Fruit fly (Drosophila melanogaster): ENCODE results near the gene CG13737.

CG13737 gene

dm6 chr3L:13925117-13925726 is 46.4 kb downstream of the CG13737 start, which contains the start of gene Rgl (continued):
- TF ChIP-seq nom (GFP tag; optimal IDR thresholded peaks at IDR 0.05) (peak; percentile 72), Awh (GFP tag; IDR thresholded peaks at IDR 0.05) (0 out of 2 replicates have a peak, but pooled peaks have one; percentile 24), CG9932 (GFP tag; IDR thresholded peaks at IDR 0.05) (0 out of 2 replicates have a peak, but pooled peaks have one; percentile 15), CrebB (tag; optimal IDR thresholded peaks at IDR 0.05) (peak; percentile 1), Med (GFP tag) (peak; percentile 84), toy (GFP tag; IDR thresholded peaks at IDR 0.05) (no peak), sens (GFP tag) (peak; percentile 65), br (optimal IDR thresholded peaks at IDR 0.05) (no peak), vvl (GFP tag; IDR thresholded peaks at IDR 0.05) (peak; percentile 60; the same call in 1 of the 2 replicates), esg (GFP tag; conservative IDR thresholded peaks at IDR 0.05) (no peak), her (GFP tag; optimal IDR thresholded peaks at IDR 0.05) (no peak), dpn (GFP tag; optimal IDR thresholded peaks at IDR 0.05) (no peak), usp (GFP tag; optimal IDR thresholded peaks at IDR 0.05) (no peak), CG4360 (GFP tag; IDR thresholded peaks at IDR 0.05) (peak; percentile 93), CG4707 (GFP tag; optimal IDR thresholded peaks at IDR 0.05) (peak; percentile 93), CG12744 (GFP tag; optimal IDR thresholded peaks at IDR 0.05) (no peak), D19B (GFP tag; optimal IDR thresholded peaks at IDR 0.05) (no peak), CG6854 (GFP tag; optimal IDR thresholded peaks at IDR 0.05) (no peak), CG2116 (GFP tag; optimal IDR thresholded peaks at IDR 0.05) (no peak), chm (GFP tag; IDR thresholded peaks at IDR 0.05) (peak; percentile 12; the same call in 1 of the 2 replicates), sd (tag; optimal IDR thresholded peaks at IDR 0.05) (peak; percentile 30), onecut (GFP tag; IDR thresholded peaks at IDR 0.05) (0 out of 2 replicates have a peak, but pooled peaks have one; percentile 11), Max (GFP tag; optimal IDR thresholded peaks at IDR 0.05) (no peak), CG13123 (GFP tag; optimal IDR thresholded peaks at IDR 0.05) (no peak), Camta (GFP tag; optimal IDR thresholded peaks at IDR 0.05) (no peak), gce (GFP tag; IDR thresholded peaks at IDR 0.05) (peak; percentile 49; the same call in 1 of the 3 replicates), CG17829 (tag; optimal IDR thresholded peaks at IDR 0.05) (peak; percentile 3), CG31365 (tag; optimal IDR thresholded peaks at IDR 0.05) (no peak), Atf6 (GFP tag; IDR thresholded peaks at IDR 0.05) (0 out of 2 replicates have a peak, but pooled peaks have one; percentile 50), amos (GFP tag; IDR thresholded peaks at IDR 0.05; ENCODE audit: partially characterized antibody) (peak; percentile 29; the same call in 1 of the 2 replicates), CG34376 (GFP tag; optimal IDR thresholded peaks at IDR 0.05) (peak; percentile 3), Blimp-1 (GFP tag; optimal IDR thresholded peaks at IDR 0.05) (peak; percentile 32), so (GFP tag; IDR thresholded peaks at IDR 0.05) (no peak), vfl (GFP tag; optimal IDR thresholded peaks at IDR 0.05) (no peak), Adf1 (GFP tag; IDR thresholded peaks at IDR 0.05) (peak; percentile 28; the same call in 1 of the 2 replicates), CG32532 (GFP tag; IDR thresholded peaks at IDR 0.05) (peak; percentile 44; the same call in 1 of the 2 replicates), mam (GFP tag; optimal IDR thresholded peaks at IDR 0.05) (no peak), YL-1 (GFP tag; optimal IDR thresholded peaks at IDR 0.05) (no peak), CG6765 (GFP tag; optimal IDR thresholded peaks at IDR 0.05) (no peak), Trl (optimal IDR thresholded peaks at IDR 0.05) (peak; percentile 87 to 93), Trl (GFP tag; optimal IDR thresholded peaks at IDR 0.05) (no peak), sr (GFP tag; IDR thresholded peaks at IDR 0.05) (peak; percentile 12; the same call in 1 of the 3 replicates), CG11696 (GFP tag; IDR thresholded peaks at IDR 0.05) (no peak), Pdp1 (GFP tag; optimal IDR thresholded peaks at IDR 0.05) (peak in 1 of 2 experiments; percentile 19), CG13624 (GFP tag; optimal IDR thresholded peaks at IDR 0.05) (no peak), CG2875 (GFP tag; optimal IDR thresholded peaks at IDR 0.05) (no peak), maf-S (GFP tag; optimal IDR thresholded peaks at IDR 0.05) (no peak), ci (GFP tag; IDR thresholded peaks at IDR 0.05) (peak; percentile 54; the same call in 1 of the 3 replicates), CG10543 (GFP tag; optimal IDR thresholded peaks at IDR 0.05) (peak; percentile 66), H2.0 (GFP tag; IDR thresholded peaks at IDR 0.05) (no peak), gro (GFP tag; optimal IDR thresholded peaks at IDR 0.05) (peak; percentile 56), yki (optimal IDR thresholded peaks at IDR 0.05) (peak; percentile 80)
